Worm (Caenorhabditis elegans) whole organism, late embryonic: ENCODE data around the gene ZK470.1.
A peak's percentile ranks its signal among the peaks of the same experiment; 100 is the strongest.

Experiments used
- F13H6.1 ChIP-seq: sonication (generic microtip); optimal IDR thresholded peaks from 2 replicates; lab custom pipeline; 2016; ENCODE audit warnings: missing genetic modification characterization, missing compliant biosample characterization
- K02D7.2 ChIP-seq: sonication (generic microtip); optimal IDR thresholded peaks from 2 replicates; lab custom pipeline; 2017; ENCODE audit warnings: mild to moderate bottlenecking, missing genetic modification characterization, missing compliant biosample characterization
- K09A11.1 ChIP-seq: sonication (generic microtip); optimal IDR thresholded peaks from 2 replicates; lab custom pipeline; 2017; ENCODE audit warnings: antibody characterized with exemption, mild to moderate bottlenecking, missing genetic modification characterization, missing compliant biosample characterization; ENCODE audit not compliant: insufficient read depth
- ahr-1 ChIP-seq: sonication (generic microtip); optimal IDR thresholded peaks from 2 replicates; lab custom pipeline; 2016; ENCODE audit warnings: missing genetic modification characterization, missing compliant biosample characterization
- ama-1 ChIP-seq: fragments of 150-350 bp; optimal IDR thresholded peaks from 2 replicates; lab custom pipeline; 2014
- ceh-14 ChIP-seq: sonication (generic microtip); optimal IDR thresholded peaks from 2 replicates; lab custom pipeline; 2016; ENCODE audit warnings: missing genotype, missing genetic modification characterization, missing compliant biosample characterization
- ceh-18 ChIP-seq: sonication (generic microtip); optimal IDR thresholded peaks from 2 replicates; lab custom pipeline; 2016; ENCODE audit warnings: missing genetic modification characterization, missing compliant biosample characterization
- ceh-24 ChIP-seq: sonication (generic microtip); optimal IDR thresholded peaks from 2 replicates; lab custom pipeline; 2016; ENCODE audit warnings: mild to moderate bottlenecking, missing genetic modification characterization, missing compliant biosample characterization
- ceh-31 ChIP-seq: sonication (generic microtip); optimal IDR thresholded peaks from 2 replicates; lab custom pipeline; 2016; ENCODE audit warnings: missing genetic modification characterization, missing compliant biosample characterization
- ceh-45 ChIP-seq: fragments of 200-800 bp; sonication (Bioruptor generic); IDR thresholded peaks from 2 replicates; pipeline ENCODE4 v1.3.6; 2022; ENCODE audit warnings: missing genetic modification reagents, missing genetic modification characterization, missing compliant biosample characterization
- ceh-48 ChIP-seq: sonication (generic microtip); optimal IDR thresholded peaks from 2 replicates; lab custom pipeline; 2016; ENCODE audit warnings: missing genetic modification characterization, inconsistent platforms, missing compliant biosample characterization
- ceh-6 ChIP-seq: fragments of 200-800 bp; sonication (Bioruptor generic); optimal IDR thresholded peaks from 2 replicates; lab custom pipeline; 2018; ENCODE audit warnings: mild to moderate bottlenecking, missing genetic modification characterization, missing compliant biosample characterization
- che-1 ChIP-seq: sonication (generic microtip); optimal IDR thresholded peaks from 2 replicates; lab custom pipeline; 2016; ENCODE audit warnings: mild to moderate bottlenecking, missing genetic modification characterization, missing compliant biosample characterization
- dmd-4 ChIP-seq: sonication (generic microtip); optimal IDR thresholded peaks from 2 replicates; lab custom pipeline; 2016; ENCODE audit warnings: borderline replicate concordance, missing genetic modification characterization, missing compliant biosample characterization
- dve-1 ChIP-seq: sonication (generic microtip); optimal IDR thresholded peaks from 2 replicates; lab custom pipeline; 2017; ENCODE audit warnings: antibody characterized with exemption, mild to moderate bottlenecking, missing genetic modification characterization, missing compliant biosample characterization
- elt-4 ChIP-seq: sonication (generic microtip); optimal IDR thresholded peaks from 2 replicates; lab custom pipeline; 2016; ENCODE audit warnings: missing genetic modification characterization, missing compliant biosample characterization
- ets-4 ChIP-seq: sonication (generic microtip); optimal IDR thresholded peaks from 2 replicates; lab custom pipeline; 2016; ENCODE audit warnings: missing genetic modification characterization, missing compliant biosample characterization
- eyg-1 ChIP-seq: sonication (generic microtip); optimal IDR thresholded peaks from 2 replicates; lab custom pipeline; 2016; ENCODE audit warnings: missing genotype, missing genetic modification characterization, missing compliant biosample characterization
- fkh-10 ChIP-seq: fragments of 150-350 bp; optimal IDR thresholded peaks from 2 replicates; lab custom pipeline; 2014; ENCODE audit warnings: missing biosample characterization, missing genetic modification reagents, missing genetic modification characterization
- hlh-13 ChIP-seq: fragments of 200-800 bp; sonication (Bioruptor generic); optimal IDR thresholded peaks from 2 replicates; lab custom pipeline; 2018; ENCODE audit warnings: mild to moderate bottlenecking, missing genetic modification characterization, missing compliant biosample characterization
- hlh-15 ChIP-seq: sonication (generic microtip); optimal IDR thresholded peaks from 2 replicates; lab custom pipeline; 2016; ENCODE audit warnings: missing genetic modification characterization, missing compliant biosample characterization
- hlh-30 ChIP-seq: sonication (generic microtip); optimal IDR thresholded peaks from 2 replicates; lab custom pipeline; 2017; ENCODE audit warnings: antibody characterized with exemption, missing genetic modification characterization, missing compliant biosample characterization; ENCODE audit not compliant: insufficient read depth
- hlh-8 ChIP-seq: sonication (generic microtip); optimal IDR thresholded peaks from 2 replicates; lab custom pipeline; 2016; ENCODE audit warnings: missing genotype, missing genetic modification characterization, missing compliant biosample characterization
- lim-6 ChIP-seq: sonication (generic microtip); optimal IDR thresholded peaks from 2 replicates; lab custom pipeline; 2016; ENCODE audit warnings: missing genetic modification characterization, missing compliant biosample characterization
- nfya-1 ChIP-seq: sonication (generic microtip); optimal IDR thresholded peaks from 2 replicates; lab custom pipeline; 2017; ENCODE audit warnings: missing genetic modification characterization, mild to moderate bottlenecking, missing compliant biosample characterization, antibody characterized with exemption, moderate library complexity
- npax-4 ChIP-seq: sonication (generic microtip); optimal IDR thresholded peaks from 2 replicates; lab custom pipeline; 2016; ENCODE audit warnings: missing genetic modification characterization, missing compliant biosample characterization
- pag-3 ChIP-seq: sonication (generic microtip); optimal IDR thresholded peaks from 2 replicates; lab custom pipeline; 2016; ENCODE audit warnings: missing compliant biosample characterization, missing genetic modification characterization, borderline replicate concordance
- pat-9 ChIP-seq: fragments of 200-800 bp; sonication (Bioruptor generic); optimal IDR thresholded peaks from 2 replicates; lab custom pipeline; 2018; ENCODE audit warnings: mild to moderate bottlenecking, missing genetic modification characterization, moderate library complexity, missing compliant biosample characterization
- pha-2 ChIP-seq: sonication (generic microtip); optimal IDR thresholded peaks from 2 replicates; lab custom pipeline; 2017; ENCODE audit warnings: mild to moderate bottlenecking, missing genetic modification characterization, missing compliant biosample characterization
- pqm-1 ChIP-seq: sonication (generic microtip); optimal IDR thresholded peaks from 2 replicates; lab custom pipeline; 2016; ENCODE audit warnings: missing genetic modification characterization, missing compliant biosample characterization
- pros-1 ChIP-seq: fragments of 150-350 bp; optimal IDR thresholded peaks from 2 replicates; lab custom pipeline; 2014; ENCODE audit warnings: missing biosample characterization, missing genetic modification reagents, missing genetic modification characterization
- ref-2 ChIP-seq: sonication (generic microtip); optimal IDR thresholded peaks from 2 replicates; lab custom pipeline; 2016; ENCODE audit warnings: missing genetic modification characterization, missing compliant biosample characterization
- rnt-1 ChIP-seq: sonication (generic microtip); optimal IDR thresholded peaks from 2 replicates; lab custom pipeline; 2016; ENCODE audit warnings: missing genetic modification characterization, missing compliant biosample characterization
- sdc-2 ChIP-seq: sonication (generic microtip); optimal IDR thresholded peaks from 2 replicates; lab custom pipeline; 2016; ENCODE audit warnings: missing genotype, missing genetic modification characterization, missing compliant biosample characterization
- sox-2 ChIP-seq: fragments of 200-800 bp; sonication (Bioruptor generic); IDR thresholded peaks from 2 replicates; pipeline ENCODE4 v1.3.6; 2022; ENCODE audit warnings: missing genetic modification reagents, missing genetic modification characterization, missing compliant biosample characterization
- sox-4 ChIP-seq: sonication (generic microtip); optimal IDR thresholded peaks from 2 replicates; lab custom pipeline; 2017; ENCODE audit warnings: mild to moderate bottlenecking, missing genetic modification characterization, inconsistent platforms, missing compliant biosample characterization
- tbx-2 ChIP-seq: sonication (generic microtip); optimal IDR thresholded peaks from 2 replicates; lab custom pipeline; 2016; ENCODE audit warnings: missing genetic modification characterization, missing compliant biosample characterization
- tbx-7 ChIP-seq: sonication (generic microtip); optimal IDR thresholded peaks from 2 replicates; lab custom pipeline; 2016; ENCODE audit warnings: missing genotype, missing genetic modification characterization, missing compliant biosample characterization
- ttx-3 ChIP-seq: sonication (generic microtip); optimal IDR thresholded peaks from 2 replicates; lab custom pipeline; 2016; ENCODE audit warnings: missing genetic modification reagents, missing genetic modification characterization, missing compliant biosample characterization
- unc-42 ChIP-seq: sonication (generic microtip); optimal IDR thresholded peaks from 2 replicates; lab custom pipeline; 2016; ENCODE audit warnings: missing genotype, missing genetic modification characterization, missing compliant biosample characterization
- unc-55 ChIP-seq: sonication (generic microtip); optimal IDR thresholded peaks from 2 replicates; lab custom pipeline; 2017; ENCODE audit warnings: missing biosample characterization, missing genetic modification reagents, missing genetic modification characterization
- unc-86 ChIP-seq: sonication (generic microtip); optimal IDR thresholded peaks from 2 replicates; lab custom pipeline; 2016; ENCODE audit warnings: missing genetic modification characterization, missing compliant biosample characterization
- zip-5 ChIP-seq: sonication (generic microtip); optimal IDR thresholded peaks from 2 replicates; lab custom pipeline; 2016; ENCODE audit warnings: missing genetic modification characterization, missing compliant biosample characterization
- ztf-16 ChIP-seq: sonication (generic microtip); optimal IDR thresholded peaks from 2 replicates; lab custom pipeline; 2017; ENCODE audit warnings: missing genetic modification characterization, missing compliant biosample characterization

The ZK470.1 gene

ce11 chrX:4209131-4209530 is 45.6 kb downstream of the ZK470.1 start (continued):
- TF ChIP-seq unc-42 (tag; lab: Kevin White, UChicago) (peak; percentile 95), ceh-6 (GFP tag; lab: Kevin White, UChicago) (peak; percentile 70), unc-55 (GFP tag; lab: Kevin White, UChicago) (peak; percentile 82), K02D7.2 (tag; lab: Kevin White, UChicago) (no peak), hlh-13 (peak; percentile 65), ceh-14 (peak; percentile 91), hlh-8 (tag; lab: Kevin White, UChicago) (peak; percentile 79), dve-1 (tag; lab: Kevin White, UChicago) (peak; percentile 95), sdc-2 (tag; lab: Kevin White, UChicago) (peak; percentile 100), dmd-4 (tag; lab: Kevin White, UChicago) (peak; percentile 76), lim-6 (tag; lab: Kevin White, UChicago) (peak; percentile 42), ttx-3 (tag; lab: Kevin White, UChicago) (peak; percentile 70), sox-4 (peak; percentile 73), fkh-10 (GFP tag; lab: Kevin White, UChicago) (peak; percentile 68), elt-4 (tag; lab: Kevin White, UChicago) (no peak), unc-86 (tag; lab: Kevin White, UChicago) (peak; percentile 90), ceh-48 (tag; lab: Kevin White, UChicago) (peak; percentile 94), tbx-2 (tag; lab: Kevin White, UChicago) (peak; percentile 95), ahr-1 (peak; percentile 32), ceh-24 (no peak), che-1 (peak; percentile 55), eyg-1 (tag; lab: Kevin White, UChicago) (peak; percentile 73), pat-9 (peak; percentile 72), ztf-16 (tag; lab: Kevin White, UChicago) (peak; percentile 73), ama-1 (lab: Kevin White, UChicago) (no peak), npax-4 (tag; lab: Kevin White, UChicago) (peak; percentile 41), ref-2 (tag; lab: Kevin White, UChicago) (peak; percentile 97), pros-1 (peak; percentile 94), pha-2 (peak; percentile 66), ceh-45 (GFP tag; lab: Robert Waterston, UW) (peak; percentile 75), K09A11.1 (peak; percentile 85), ets-4 (tag; lab: Kevin White, UChicago) (peak; percentile 52), pag-3 (tag; lab: Kevin White, UChicago) (no peak), zip-5 (tag; lab: Kevin White, UChicago) (no peak), pqm-1 (peak; percentile 37), ceh-18 (tag; lab: Kevin White, UChicago) (peak; percentile 99), tbx-7 (tag; lab: Kevin White, UChicago) (peak; percentile 66), sox-2 (GFP tag; lab: Robert Waterston, UW) (peak; percentile 80), hlh-30 (tag; lab: Kevin White, UChicago) (peak; percentile 85), hlh-15 (tag; lab: Kevin White, UChicago) (peak; percentile 16), F13H6.1 (tag; lab: Kevin White, UChicago) (peak; percentile 77)
- TF ChIP-seq, all 69 proteins: peak for 56

- no peak for TF ChIP-seq rnt-1 (tag; lab: Kevin White, UChicago)
- TF ChIP-seq sdc-2 (tag; lab: Kevin White, UChicago), result peak; percentile 74
- TF ChIP-seq ceh-31 (tag; lab: Kevin White, UChicago), result no peak
- TF ChIP-seq npax-4 (tag; lab: Kevin White, UChicago), result no peak
- TF ChIP-seq pqm-1, result no peak
- peak; percentile 29 for TF ChIP-seq tbx-2 (tag; lab: Kevin White, UChicago)
- TF ChIP-seq K09A11.1, result no peak
- peak; percentile 8 for TF ChIP-seq nfya-1 (tag; lab: Kevin White, UChicago)
Observed at ce11 chrX:4214643-4215042, 51.2 kb downstream of the ZK470.1 start.
